Worm (Caenorhabditis elegans) whole organism, L3 larva: ENCODE results near the gene rpn-3.
A peak's percentile ranks its signal among the peaks of the same experiment; 100 is the strongest.

Experiments used
- ceh-28 ChIP-seq: fragments of 150-350 bp; optimal IDR thresholded peaks from 2 replicates; lab custom pipeline; 2014; ENCODE audit warnings: missing biosample characterization, missing genetic modification reagents, missing genetic modification characterization
- ceh-82 ChIP-seq: fragments of 150-350 bp; optimal IDR thresholded peaks from 2 replicates; lab custom pipeline; 2014; ENCODE audit warnings: missing biosample characterization, missing genetic modification characterization
- ceh-9 ChIP-seq: sonication (generic microtip); optimal IDR thresholded peaks from 2 replicates; lab custom pipeline; 2018; ENCODE audit warnings: missing biosample characterization, missing genetic modification characterization
- daf-12 ChIP-seq: fragments of 150-350 bp; optimal IDR thresholded peaks from 2 replicates; lab custom pipeline; 2014; ENCODE audit warnings: missing biosample characterization, missing genetic modification reagents, missing genetic modification characterization
- egl-5 ChIP-seq: fragments of 150-350 bp; optimal IDR thresholded peaks from 2 replicates; lab custom pipeline; 2017; ENCODE audit warnings: missing biosample characterization, missing genetic modification reagents, missing genetic modification characterization, inconsistent platforms
- elt-1 ChIP-seq: fragments of 150-350 bp; optimal IDR thresholded peaks from 2 replicates; lab custom pipeline; 2014; ENCODE audit warnings: missing biosample characterization, missing genetic modification characterization
- elt-2 ChIP-seq: sonication (generic microtip); optimal IDR thresholded peaks from 2 replicates; lab custom pipeline; 2016; ENCODE audit warnings: missing genetic modification reagents, mild to moderate bottlenecking, missing genetic modification characterization, missing compliant biosample characterization
- eor-1 ChIP-seq, 2 experiments: fragments of 150-350 bp; optimal IDR thresholded peaks; 2 replicates each; lab custom pipeline; 2014 to 2018; ENCODE audit warnings: missing biosample characterization in 2 of 2, missing genetic modification characterization in 2 of 2
- fkh-10 ChIP-seq: sonication (generic microtip); optimal IDR thresholded peaks from 2 replicates; lab custom pipeline; 2017; ENCODE audit warnings: missing biosample characterization, missing genetic modification reagents, missing genetic modification characterization
- fkh-2 ChIP-seq: fragments of 150-350 bp; optimal IDR thresholded peaks from 2 replicates; lab custom pipeline; 2014; ENCODE audit warnings: missing biosample characterization, missing genetic modification reagents, missing genetic modification characterization
- hmg-11 ChIP-seq: sonication (generic microtip); optimal IDR thresholded peaks from 2 replicates; lab custom pipeline; 2016; ENCODE audit warnings: missing genetic modification characterization, missing compliant biosample characterization
- jun-1 ChIP-seq: fragments of 150-350 bp; optimal IDR thresholded peaks from 2 replicates; lab custom pipeline; 2014; ENCODE audit warnings: missing biosample characterization, missing genetic modification reagents, missing genetic modification characterization
- lin-15B ChIP-seq: fragments of 150-350 bp; optimal IDR thresholded peaks from 2 replicates; lab custom pipeline; 2014; ENCODE audit warnings: missing biosample characterization, missing genetic modification characterization
- lsy-12 ChIP-seq: sonication (generic microtip); optimal IDR thresholded peaks from 2 replicates; lab custom pipeline; 2016; ENCODE audit warnings: mild to moderate bottlenecking, missing genetic modification characterization, missing compliant biosample characterization
- nfya-1 ChIP-seq: sonication (generic microtip); optimal IDR thresholded peaks from 2 replicates; lab custom pipeline; 2017; ENCODE audit warnings: missing genetic modification characterization, mild to moderate bottlenecking, missing compliant biosample characterization, antibody characterized with exemption, moderate library complexity; ENCODE audit not compliant: insufficient read depth
- nhr-11 ChIP-seq: fragments of 150-350 bp; optimal IDR thresholded peaks from 2 replicates; lab custom pipeline; 2014; ENCODE audit warnings: missing biosample characterization, missing genetic modification characterization
- nhr-23 ChIP-seq: fragments of 150-350 bp; optimal IDR thresholded peaks from 2 replicates; lab custom pipeline; 2014; ENCODE audit warnings: missing biosample characterization, missing genetic modification reagents, missing genetic modification characterization
- nhr-43 ChIP-seq: sonication (generic microtip); optimal IDR thresholded peaks from 2 replicates; lab custom pipeline; 2016; ENCODE audit warnings: mild to moderate bottlenecking, missing genetic modification characterization, missing compliant biosample characterization; ENCODE audit not compliant: poor library complexity, severe bottlenecking
- nhr-67 ChIP-seq: fragments of 150-350 bp; optimal IDR thresholded peaks from 2 replicates; lab custom pipeline; 2014; ENCODE audit warnings: missing biosample characterization, missing genetic modification characterization
- nhr-77 ChIP-seq: fragments of 150-350 bp; optimal IDR thresholded peaks from 2 replicates; lab custom pipeline; 2014; ENCODE audit warnings: missing biosample characterization, missing genetic modification characterization
- pha-4 ChIP-seq: fragments of 150-350 bp; optimal IDR thresholded peaks from 2 replicates; lab custom pipeline; 2014; ENCODE audit warnings: missing biosample characterization, missing genetic modification reagents, missing genetic modification characterization
- pqm-1 ChIP-seq: fragments of 150-350 bp; optimal IDR thresholded peaks from 2 replicates; lab custom pipeline; 2017; ENCODE audit warnings: missing biosample characterization, missing genetic modification characterization, inconsistent platforms
- sea-2 ChIP-seq: fragments of 150-350 bp; sonication (generic microtip); optimal IDR thresholded peaks from 4 replicates; lab custom pipeline; 2014; ENCODE audit warnings: missing biosample characterization, missing genetic modification reagents, missing genetic modification characterization
- skn-1 ChIP-seq: fragments of 150-350 bp; optimal IDR thresholded peaks from 2 replicates; lab custom pipeline; 2014; ENCODE audit warnings: missing biosample characterization, missing genetic modification characterization
- tbx-2 ChIP-seq: sonication (generic microtip); optimal IDR thresholded peaks from 2 replicates; lab custom pipeline; 2016; ENCODE audit warnings: mild to moderate bottlenecking, missing genetic modification characterization, missing compliant biosample characterization
- unc-62 ChIP-seq: fragments of 150-350 bp; sonication (generic microtip); optimal IDR thresholded peaks from 4 replicates; lab custom pipeline; 2014; ENCODE audit warnings: missing biosample characterization, missing genetic modification reagents, missing genetic modification characterization
- zag-1 ChIP-seq: fragments of 150-350 bp; optimal IDR thresholded peaks from 2 replicates; lab custom pipeline; 2014; ENCODE audit warnings: missing biosample characterization, missing genetic modification characterization
- ztf-4 ChIP-seq: fragments of 150-350 bp; optimal IDR thresholded peaks from 2 replicates; lab custom pipeline; 2014; ENCODE audit warnings: missing biosample characterization, missing genetic modification characterization

The rpn-3 gene

DNA sequence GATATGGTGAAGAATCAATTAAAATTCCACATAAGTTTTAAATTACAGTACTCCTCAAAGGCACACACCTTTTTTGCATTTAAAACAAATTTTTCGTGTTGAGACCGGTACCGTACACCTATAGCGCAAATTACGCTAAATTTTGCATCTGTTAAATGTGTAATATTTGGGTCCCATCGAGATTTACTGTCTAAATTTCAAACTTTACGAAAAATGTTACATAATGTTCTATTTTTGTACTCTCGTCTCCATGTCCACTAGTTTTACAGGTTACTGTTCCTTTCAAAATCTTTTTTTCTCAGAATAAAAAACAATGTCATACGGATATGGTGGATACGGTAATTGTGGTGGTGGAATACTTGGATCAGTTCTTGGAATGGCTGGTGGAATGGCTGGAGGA lies 48.7 kb upstream of the rpn-3 start, which contains the start of gene ZK353.2:
TSS of gene ZK353.2 (plus strand) at position 301 of the 400 bp plus-strand sequence.
- TF ChIP-seq jun-1 (tag; lab: Kevin White, UChicago) (no peak), lsy-12 (tag; lab: Kevin White, UChicago) (no peak), eor-1 (tag; optimal IDR thresholded peaks at IDR 0.05; lab: Kevin White, UChicago) (no peak), skn-1 (tag; lab: Kevin White, UChicago) (no peak)

DNA sequence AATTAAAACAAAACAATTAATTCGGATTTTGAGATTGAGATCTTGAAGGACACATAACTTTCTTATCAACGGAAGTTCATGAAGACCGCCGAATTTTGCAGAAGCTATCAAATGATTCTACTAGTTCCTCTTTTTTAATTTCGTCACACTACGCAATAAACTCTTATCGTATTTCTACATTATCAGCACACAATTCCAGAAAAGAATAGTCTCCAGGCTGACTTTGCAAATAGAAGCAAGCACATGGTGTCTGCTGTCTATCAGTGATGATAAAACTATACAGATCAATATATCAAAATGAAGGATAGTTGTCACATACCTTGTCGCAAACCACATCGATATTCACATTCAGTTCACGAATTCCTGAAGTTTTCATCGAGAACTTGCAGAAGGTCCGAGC lies 46.7 kb upstream of the rpn-3 start:
- no peak for TF ChIP-seq daf-12 (tag; lab: Kevin White, UChicago)
- peak; percentile 53 for TF ChIP-seq pha-4 (tag; lab: Kevin White, UChicago)
- TF ChIP-seq nhr-77 (tag; lab: Kevin White, UChicago) = no peak
- peak; percentile 13 for TF ChIP-seq skn-1 (tag; lab: Kevin White, UChicago)
- TF ChIP-seq pqm-1 (tag; lab: Kevin White, UChicago) = peak; percentile 94
- peak; percentile 95 for TF ChIP-seq elt-2 (tag; lab: Kevin White, UChicago)
- peak; percentile 60 for TF ChIP-seq jun-1 (tag; lab: Kevin White, UChicago)
- TF ChIP-seq nfya-1 (tag; lab: Kevin White, UChicago) = peak; percentile 5
- TF ChIP-seq, all 47 proteins: peak for 6

DNA sequence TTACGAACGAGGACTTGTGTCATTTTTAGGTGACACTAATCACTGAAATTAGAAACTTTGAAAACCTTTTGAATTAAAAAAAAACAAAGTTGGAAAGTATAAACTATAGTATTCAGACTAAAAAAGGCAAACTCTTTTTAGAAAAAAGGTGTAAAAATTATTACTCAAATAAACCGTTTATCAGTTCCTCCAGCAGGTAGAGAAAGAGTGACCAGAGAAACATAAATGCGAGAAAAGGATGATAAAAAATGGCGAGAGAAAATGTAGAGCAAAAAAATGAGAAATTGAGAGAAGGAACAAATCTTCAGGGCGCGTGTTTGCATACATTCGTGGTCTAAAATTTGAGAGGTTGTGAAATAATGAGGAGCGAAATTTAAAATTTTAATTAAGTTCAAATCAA lies 45.3 kb upstream of the rpn-3 start, which contains the start of gene lap-1:
TSS of gene lap-1 (minus strand) at position 42 of the 400 bp plus-strand sequence.
- TF ChIP-seq lin-15B (tag; lab: Kevin White, UChicago) = no peak
- TF ChIP-seq pha-4 (tag; lab: Kevin White, UChicago) = peak; percentile 18
- peak; percentile 7 for TF ChIP-seq pqm-1 (tag; lab: Kevin White, UChicago)
- TF ChIP-seq unc-62 (GFP tag; lab: Kevin White, UChicago) = no peak
- peak; percentile 40 for TF ChIP-seq elt-2 (tag; lab: Kevin White, UChicago)
- no peak for TF ChIP-seq nhr-43 (tag; lab: Kevin White, UChicago)

DNA sequence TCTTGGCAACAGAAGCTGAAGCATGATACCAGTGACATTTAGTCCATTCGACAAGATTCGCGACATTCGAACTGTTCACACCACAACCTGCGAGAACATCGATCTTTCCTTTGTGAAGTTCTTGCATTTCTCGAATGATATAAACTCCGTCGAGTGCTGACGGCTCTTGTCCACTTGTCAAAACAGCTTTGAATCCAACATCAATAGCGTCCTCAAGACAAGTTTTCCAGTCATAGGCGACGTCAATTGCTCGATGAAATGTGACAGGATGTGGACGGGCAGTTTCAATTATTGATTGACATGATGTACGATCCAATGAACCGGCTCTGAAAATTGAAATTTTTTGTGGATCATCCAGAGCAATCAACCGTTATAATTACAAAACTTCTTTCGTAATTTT lies 44.5 kb upstream of the rpn-3 start:
- no peak for TF ChIP-seq lin-15B (tag; lab: Kevin White, UChicago)
- TF ChIP-seq nhr-23 (tag; lab: Kevin White, UChicago) = no peak
- TF ChIP-seq nhr-11 = no peak
- TF ChIP-seq elt-1 (tag; lab: Kevin White, UChicago) = no peak
- TF ChIP-seq pha-4 (tag; lab: Kevin White, UChicago) = no peak
- no peak for TF ChIP-seq eor-1 (tag; optimal IDR thresholded peaks at IDR 0.05; lab: Kevin White, UChicago)
- TF ChIP-seq jun-1 (tag; lab: Kevin White, UChicago) = no peak
- no peak for TF ChIP-seq egl-5 (tag; lab: Kevin White, UChicago)
- TF ChIP-seq zag-1 (tag; lab: Kevin White, UChicago) = no peak
- TF ChIP-seq sea-2 (GFP tag; lab: Kevin White, UChicago) = no peak
- TF ChIP-seq hmg-11 (tag; lab: Kevin White, UChicago) = no peak

DNA sequence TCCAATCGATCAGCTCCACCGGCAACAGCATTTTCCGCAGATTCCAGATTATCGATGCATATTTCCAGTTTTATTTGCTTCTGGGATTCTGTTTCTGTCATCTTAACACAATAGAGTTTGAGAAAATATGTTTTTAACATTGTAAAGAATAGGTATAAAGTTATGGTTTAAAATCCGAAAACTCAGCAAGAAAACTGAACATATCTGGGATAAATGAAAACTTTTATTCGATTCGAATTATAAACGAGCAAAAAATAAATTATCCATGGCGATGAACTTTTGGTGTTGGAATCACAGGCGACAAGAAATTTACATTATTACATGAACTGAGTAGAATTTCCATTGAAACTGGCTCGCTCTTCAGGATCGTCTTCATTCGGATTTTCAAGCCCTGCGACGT lies 43.6 kb upstream of the rpn-3 start, which contains the start of gene cutc-1:
TSS of gene cutc-1 (minus strand) at position 101 of the 400 bp plus-strand sequence.
- TF ChIP-seq jun-1 (tag; lab: Kevin White, UChicago) (no peak), ztf-4 (tag; lab: Kevin White, UChicago) (no peak), tbx-2 (tag; lab: Kevin White, UChicago) (no peak), fkh-2 (tag; lab: Kevin White, UChicago) (no peak), fkh-10 (GFP tag; lab: Kevin White, UChicago) (no peak), ceh-28 (tag; lab: Kevin White, UChicago) (no peak), ceh-82 (no peak), ceh-9 (tag; lab: Kevin White, UChicago) (no peak), nhr-67 (tag; lab: Kevin White, UChicago) (no peak)

DNA sequence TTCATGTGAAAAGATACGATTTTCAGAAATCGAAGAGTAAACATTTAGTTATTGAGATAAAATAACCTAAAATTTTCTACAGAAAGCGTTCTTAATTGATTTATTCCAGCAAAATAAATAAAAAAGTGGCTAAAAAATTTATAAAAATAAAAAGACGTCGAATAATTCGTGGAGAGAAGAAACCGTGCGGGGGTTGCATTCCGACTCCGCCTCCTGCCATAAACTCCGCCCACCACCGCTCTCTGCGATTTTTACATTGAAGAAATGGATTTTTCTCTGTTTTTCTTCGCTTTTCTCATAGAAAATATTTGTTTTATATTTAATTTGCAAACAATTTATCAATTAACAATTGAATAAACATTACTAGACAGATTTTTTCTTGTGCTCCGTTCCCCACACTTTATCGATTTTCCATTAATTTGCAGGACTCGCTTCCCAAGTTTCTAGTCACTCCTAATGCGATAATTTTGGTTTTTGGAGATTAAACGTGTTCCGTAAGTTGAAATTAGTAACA lies 41.6 kb upstream of the rpn-3 start, which contains the start of the genes ubxn-4 and cyy-1:
TSS of gene ubxn-4 (minus strand) at position 114 of the 514 bp plus-strand sequence.
TSS of gene cyy-1 (plus strand) at position 426 of the 514 bp plus-strand sequence.
- TF ChIP-seq sea-2 (GFP tag; lab: Kevin White, UChicago) (no peak), hmg-11 (tag; lab: Kevin White, UChicago) (peak; percentile 29), nfya-1 (tag; lab: Kevin White, UChicago) (peak; percentile 66)
